Worm (Caenorhabditis elegans): ENCODE measurements around the gene mrpl-11.
A peak's percentile ranks its signal among the peaks of the same experiment; 100 is the strongest.

mrpl-11 gene

DNA sequence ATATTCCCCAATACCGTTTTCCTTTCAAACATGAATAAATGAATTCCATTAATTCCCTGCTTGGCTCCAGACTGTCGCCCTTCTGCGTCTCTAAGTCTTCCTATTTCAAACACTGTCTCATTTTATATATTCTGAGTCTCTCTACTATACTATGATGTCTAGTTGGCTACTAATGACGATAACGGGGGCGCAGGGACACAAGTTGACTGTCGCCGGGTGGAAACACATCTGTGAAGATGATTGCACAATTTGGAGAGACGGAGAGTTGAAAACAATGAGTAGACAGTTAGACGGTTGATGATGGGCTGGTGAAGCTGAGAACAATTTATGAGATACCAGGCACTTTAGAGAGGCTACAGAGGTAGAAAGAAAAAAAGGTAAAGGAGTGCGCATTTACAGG is 32.0 kb downstream of the mrpl-11 start, which contains the start of gene sma-2 (continued):
- TF ChIP-seq fkh-3 (tag; optimal IDR thresholded peaks at IDR 0.05) = no peak
- TF ChIP-seq F10E7.11 (tag; optimal IDR thresholded peaks at IDR 0.05) = no peak
- TF ChIP-seq Y79H2A.3 (GFP tag; conservative IDR thresholded peaks at IDR 0.05) = no peak
- no peak for TF ChIP-seq pbrm-1 (GFP tag; IDR thresholded peaks at IDR 0.05)
- no peak for TF ChIP-seq K11D2.4 (GFP tag; IDR thresholded peaks at IDR 0.05)
- no peak for TF ChIP-seq C06A6.2 (GFP tag; conservative IDR thresholded peaks at IDR 0.05)
- no peak for TF ChIP-seq F55B11.4 (tag; optimal IDR thresholded peaks at IDR 0.05; ENCODE audit: borderline replicate concordance, insufficient read depth)
- no peak for TF ChIP-seq rpc-1 (optimal IDR thresholded peaks at IDR 0.05)
- no peak for TF ChIP-seq rpc-1 (tag; optimal IDR thresholded peaks at IDR 0.05)
- peak; percentile 7 for TF ChIP-seq nhr-90 (tag; optimal IDR thresholded peaks at IDR 0.05)
- no peak for TF ChIP-seq sdz-38 (tag; optimal IDR thresholded peaks at IDR 0.05)
- TF ChIP-seq attf-3 (GFP tag; conservative IDR thresholded peaks at IDR 0.05) = no peak
- peak; percentile 68 for TF ChIP-seq attf-5 (GFP tag; optimal IDR thresholded peaks at IDR 0.05)
- TF ChIP-seq F22D6.2 (tag; optimal IDR thresholded peaks at IDR 0.05) = no peak
- peak; percentile 47 for TF ChIP-seq F23B12.7 (tag; optimal IDR thresholded peaks at IDR 0.05; ENCODE audit: insufficient read depth)
- no peak for TF ChIP-seq somi-1 (GFP tag; optimal IDR thresholded peaks at IDR 0.05)
- no peak for TF ChIP-seq ztf-3 (GFP tag; optimal IDR thresholded peaks at IDR 0.05)
- no peak for TF ChIP-seq ztf-28 (GFP tag; IDR thresholded peaks at IDR 0.05)
- no peak for TF ChIP-seq akir-1 (GFP tag; optimal IDR thresholded peaks at IDR 0.05)
- TF ChIP-seq mcd-1 (GFP tag; IDR thresholded peaks at IDR 0.05) = no peak
- TF ChIP-seq madf-10 (tag; optimal IDR thresholded peaks at IDR 0.05) = peak; percentile 25
- TF ChIP-seq ztf-26 (tag; optimal IDR thresholded peaks at IDR 0.05) = peak; percentile 26
- TF ChIP-seq ztf-22 (GFP tag; optimal IDR thresholded peaks at IDR 0.05) = peak; percentile 27
- no peak for TF ChIP-seq madf-6 (GFP tag; IDR thresholded peaks at IDR 0.05)
- TF ChIP-seq B0035.1 (tag; optimal IDR thresholded peaks at IDR 0.05) = no peak
- TF ChIP-seq ama-1 (optimal IDR thresholded peaks at IDR 0.05) = no peak
- no peak for TF ChIP-seq ama-1 (GFP tag; optimal IDR thresholded peaks at IDR 0.05)
- 0 out of 2 replicates have a peak, but pooled peaks have one; percentile 50 for TF ChIP-seq let-526 (GFP tag; IDR thresholded peaks at IDR 0.05)
- TF ChIP-seq ceh-100 (GFP tag; IDR thresholded peaks at IDR 0.05) = no peak
- no peak for TF ChIP-seq ceh-79 (tag; optimal IDR thresholded peaks at IDR 0.05)
- no peak for TF ChIP-seq nfya-1 (tag; optimal IDR thresholded peaks at IDR 0.05; ENCODE audit: borderline replicate concordance, insufficient read depth)
- TF ChIP-seq ceh-58 (GFP tag; IDR thresholded peaks at IDR 0.05) = no peak
- TF ChIP-seq ceh-91 (GFP tag; IDR thresholded peaks at IDR 0.05) = no peak
- no peak for TF ChIP-seq madf-8 (GFP tag; conservative IDR thresholded peaks at IDR 0.05)
- TF ChIP-seq lin-54 (GFP tag; optimal IDR thresholded peaks at IDR 0.05) = no peak
- peak; percentile 18 for TF ChIP-seq ets-4 (GFP tag; optimal IDR thresholded peaks at IDR 0.05)
- TF ChIP-seq bed-1 (GFP tag; IDR thresholded peaks at IDR 0.05) = no peak
- TF ChIP-seq D2030.7 (GFP tag; IDR thresholded peaks at IDR 0.05) = no peak
- 0 out of 2 replicates have a peak, but pooled peaks have one; percentile 6 for TF ChIP-seq lir-1 (GFP tag; conservative IDR thresholded peaks at IDR 0.05)
- TF ChIP-seq rcor-1 (GFP tag; IDR thresholded peaks at IDR 0.05) = no peak
- no peak for TF ChIP-seq ztf-25 (GFP tag; IDR thresholded peaks at IDR 0.05)
- TF ChIP-seq die-1 (tag; optimal IDR thresholded peaks at IDR 0.05) = no peak
- TF ChIP-seq lsl-1 (GFP tag; optimal IDR thresholded peaks at IDR 0.05) = no peak
- TF ChIP-seq F57C9.4 (tag; optimal IDR thresholded peaks at IDR 0.05) = no peak
- TF ChIP-seq athp-1 (tag; optimal IDR thresholded peaks at IDR 0.05) = no peak
- TF ChIP-seq tbx-9 (tag; optimal IDR thresholded peaks at IDR 0.05; ENCODE audit: borderline replicate concordance) = no peak
- TF ChIP-seq T07F8.4 (tag; optimal IDR thresholded peaks at IDR 0.05) = no peak
- TF ChIP-seq nhr-179 (tag; optimal IDR thresholded peaks at IDR 0.05) = no peak
- TF ChIP-seq nhr-27 (tag; optimal IDR thresholded peaks at IDR 0.05) = no peak
- no peak for TF ChIP-seq hmg-20 (GFP tag; IDR thresholded peaks at IDR 0.05)
- TF ChIP-seq mel-28 (tag; optimal IDR thresholded peaks at IDR 0.05; ENCODE audit: borderline replicate concordance) = no peak
